Worm (Caenorhabditis elegans) whole organism, L4 larva: ENCODE results near the gene C18B12.4.

Source experiments
- F10B5.3 ChIP-seq: sonication (generic microtip); optimal IDR thresholded peaks from 2 replicates; lab custom pipeline; 2016; ENCODE audit warnings: mild to moderate bottlenecking, missing genetic modification characterization, missing compliant biosample characterization
- F44E2.7 ChIP-seq: fragments of 200-800 bp; sonication (Bioruptor generic); IDR thresholded peaks from 2 replicates; pipeline ENCODE4 v2.1.2; 2022; ENCODE audit warnings: missing genetic modification characterization, missing compliant biosample characterization
- T20F7.1 ChIP-seq: fragments of 200-800 bp; sonication (Bioruptor generic); optimal IDR thresholded peaks from 2 replicates; lab custom pipeline; 2018; ENCODE audit warnings: mild to moderate bottlenecking, missing genetic modification characterization, missing compliant biosample characterization
- T26A8.4 ChIP-seq: fragments of 200-800 bp; sonication (Bioruptor generic); IDR thresholded peaks from 2 replicates; pipeline ENCODE4 v1.3.6; 2022; ENCODE audit warnings: missing genetic modification characterization, missing compliant biosample characterization
- Y48G9A.11 ChIP-seq: fragments of 200-800 bp; sonication (Bioruptor generic); IDR thresholded peaks from 2 replicates; pipeline ENCODE4 v1.3.6; 2022; ENCODE audit warnings: missing genetic modification reagents, missing genetic modification characterization, missing compliant biosample characterization
- Y5F2A.4 ChIP-seq: fragments of 200-800 bp; sonication (Bioruptor generic); optimal IDR thresholded peaks from 2 replicates; lab custom pipeline; 2018; ENCODE audit warnings: mild to moderate bottlenecking, missing genetic modification characterization, missing compliant biosample characterization
- Y75B8A.6 ChIP-seq: fragments of 200-800 bp; sonication (Bioruptor generic); IDR thresholded peaks from 2 replicates; pipeline ENCODE4 v1.3.6; 2022; ENCODE audit warnings: missing genetic modification reagents, missing genetic modification characterization, missing compliant biosample characterization
- ZK337.2 ChIP-seq: fragments of 200-800 bp; sonication (Bioruptor generic); IDR thresholded peaks from 2 replicates; pipeline ENCODE4 v1.3.6; 2022; ENCODE audit warnings: missing genetic modification reagents, missing genetic modification characterization, missing compliant biosample characterization
- aha-1 ChIP-seq: fragments of 150-350 bp; peaks from one replicate; lab custom pipeline; 2014; ENCODE audit warnings: missing biosample characterization, missing genetic modification characterization
- ama-1 ChIP-seq: fragments of 150-350 bp; optimal IDR thresholded peaks from 2 replicates; lab custom pipeline; 2014; ENCODE audit warnings: inconsistent platforms, mixed read lengths
- attf-4 ChIP-seq: sonication (generic microtip); optimal IDR thresholded peaks from 3 replicates; lab custom pipeline; 2017; ENCODE audit warnings: missing biosample characterization, missing genetic modification characterization
- ceh-20 ChIP-seq: fragments of 200-800 bp; sonication (Bioruptor generic); IDR thresholded peaks from 2 replicates; pipeline ENCODE4 v1.3.6; 2022; ENCODE audit warnings: missing genetic modification reagents, missing genetic modification characterization, missing compliant biosample characterization
- ceh-28 ChIP-seq: fragments of 150-350 bp; optimal IDR thresholded peaks from 2 replicates; lab custom pipeline; 2014; ENCODE audit warnings: missing biosample characterization, missing genetic modification reagents, missing genetic modification characterization
- ceh-44 ChIP-seq: fragments of 200-800 bp; sonication (Bioruptor generic); IDR thresholded peaks from 2 replicates; pipeline ENCODE4 v1.3.6; 2022; ENCODE audit warnings: missing genetic modification reagents, missing genetic modification characterization, missing compliant biosample characterization
- ceh-82 ChIP-seq: sonication (generic microtip); optimal IDR thresholded peaks from 2 replicates; lab custom pipeline; 2017; ENCODE audit warnings: missing biosample characterization, missing genetic modification characterization
- cey-2 ChIP-seq: sonication (generic microtip); optimal IDR thresholded peaks from 3 replicates; lab custom pipeline; 2017; ENCODE audit warnings: missing genetic modification characterization, mild to moderate bottlenecking, missing compliant biosample characterization, antibody characterized with exemption, borderline replicate concordance; ENCODE audit not compliant: insufficient read depth
- daf-16 ChIP-seq, 3 experiments: sonication (generic microtip); optimal IDR thresholded peaks; 2 replicates each; lab custom pipeline; 2016 to 2017; ENCODE audit warnings: missing genetic modification characterization in 3 of 3, missing genetic modification reagents in 3 of 3, mild to moderate bottlenecking in 2 of 3, missing compliant biosample characterization in 2 of 3, missing biosample characterization in 1 of 3, moderate library complexity in 1 of 3
- dmd-6 ChIP-seq: fragments of 200-800 bp; sonication (Bioruptor generic); IDR thresholded peaks from 2 replicates; pipeline ENCODE4 v1.3.6; 2022; ENCODE audit warnings: missing genetic modification reagents, missing genetic modification characterization, missing compliant biosample characterization
- dmd-8 ChIP-seq: fragments of 200-800 bp; sonication (Bioruptor generic); IDR thresholded peaks from 2 replicates; pipeline ENCODE4 v1.3.6; 2022; ENCODE audit warnings: missing genetic modification characterization, missing compliant biosample characterization
- dve-1 ChIP-seq: sonication (generic microtip); optimal IDR thresholded peaks from 2 replicates; lab custom pipeline; 2017; ENCODE audit warnings: antibody characterized with exemption, mild to moderate bottlenecking, missing genetic modification characterization, missing compliant biosample characterization; ENCODE audit not compliant: insufficient read depth
- egl-27 ChIP-seq: sonication (generic microtip); optimal IDR thresholded peaks from 3 replicates; lab custom pipeline; 2017; ENCODE audit warnings: missing biosample characterization, missing genetic modification reagents, missing genetic modification characterization
- hif-1 ChIP-seq, 2 experiments: sonication (generic microtip); optimal IDR thresholded peaks; 2 replicates each; lab custom pipeline; 2016 to 2017; ENCODE audit warnings: missing compliant biosample characterization in 2 of 2, missing genetic modification characterization in 2 of 2, missing genetic modification reagents in 2 of 2, missing genotype in 2 of 2, mild to moderate bottlenecking in 1 of 2
- hlh-11 ChIP-seq: fragments of 200-800 bp; sonication (Bioruptor generic); optimal IDR thresholded peaks from 2 replicates; lab custom pipeline; 2018; ENCODE audit warnings: mild to moderate bottlenecking, missing genetic modification characterization, missing compliant biosample characterization
- hlh-30 ChIP-seq: sonication (generic microtip); optimal IDR thresholded peaks from 2 replicates; lab custom pipeline; 2017; ENCODE audit warnings: antibody characterized with exemption, mild to moderate bottlenecking, missing genetic modification characterization, missing compliant biosample characterization; ENCODE audit not compliant: insufficient read depth
- lim-7 ChIP-seq: fragments of 200-800 bp; sonication (Bioruptor generic); IDR thresholded peaks from 2 replicates; pipeline ENCODE4 v1.3.6; 2022; ENCODE audit warnings: missing genetic modification characterization, missing compliant biosample characterization
- lin-1 ChIP-seq: fragments of 200-800 bp; sonication (Bioruptor generic); IDR thresholded peaks from 2 replicates; pipeline ENCODE4 v1.3.6; 2022; ENCODE audit warnings: missing genetic modification reagents, missing genetic modification characterization, missing compliant biosample characterization
- lin-15B ChIP-seq: fragments of 150-350 bp; sonication (generic microtip); optimal IDR thresholded peaks from 3 replicates; lab custom pipeline; 2014; ENCODE audit warnings: missing biosample characterization, missing genetic modification characterization
- lin-38 ChIP-seq: fragments of 200-800 bp; sonication (Bioruptor generic); IDR thresholded peaks from 2 replicates; pipeline ENCODE4 v1.3.6; 2022; ENCODE audit warnings: missing genetic modification reagents, missing genetic modification characterization, missing compliant biosample characterization
- lsy-2 ChIP-seq, 2 experiments: fragments of 150-350 bp in 1 of 2; sonication (generic microtip) in 1 of 2; optimal IDR thresholded peaks; 2 replicates each; lab custom pipeline; 2014 to 2017; ENCODE audit warnings: missing biosample characterization in 2 of 2, missing genetic modification characterization in 2 of 2
- mep-1 ChIP-seq: fragments of 150-350 bp; sonication (generic microtip); optimal IDR thresholded peaks from 3 replicates; lab custom pipeline; 2014; ENCODE audit warnings: missing biosample characterization, missing genetic modification characterization
- mxl-2 ChIP-seq: fragments of 200-800 bp; sonication (Bioruptor generic); conservative IDR thresholded peaks from 2 replicates; pipeline ENCODE4 v1.3.6; 2022; ENCODE audit warnings: missing genetic modification reagents, missing genetic modification characterization, missing compliant biosample characterization
- mxl-3 ChIP-seq: fragments of 200-800 bp; sonication (Bioruptor generic); optimal IDR thresholded peaks from 2 replicates; lab custom pipeline; 2018; ENCODE audit warnings: mild to moderate bottlenecking, missing genetic modification characterization, missing compliant biosample characterization
- nhr-102 ChIP-seq: sonication (generic microtip); optimal IDR thresholded peaks from 2 replicates; lab custom pipeline; 2016; ENCODE audit warnings: mild to moderate bottlenecking, missing genetic modification characterization, moderate library complexity, missing compliant biosample characterization
- nhr-111 ChIP-seq: fragments of 200-800 bp; sonication (Bioruptor generic); optimal IDR thresholded peaks from 2 replicates; lab custom pipeline; 2018; ENCODE audit warnings: mild to moderate bottlenecking, missing genetic modification characterization, missing compliant biosample characterization
- nhr-25 ChIP-seq: sonication (generic microtip); optimal IDR thresholded peaks from 2 replicates; lab custom pipeline; 2017; ENCODE audit warnings: missing genetic modification characterization, mild to moderate bottlenecking, missing compliant biosample characterization, antibody characterized with exemption, moderate library complexity, borderline replicate concordance; ENCODE audit not compliant: insufficient read depth
- nhr-48 ChIP-seq: sonication (generic microtip); optimal IDR thresholded peaks from 2 replicates; lab custom pipeline; 2016; ENCODE audit warnings: mild to moderate bottlenecking, missing genetic modification characterization, missing compliant biosample characterization
- nhr-76 ChIP-seq: fragments of 150-350 bp; optimal IDR thresholded peaks from 2 replicates; lab custom pipeline; 2014; ENCODE audit warnings: missing biosample characterization, missing genetic modification characterization
- saeg-2 ChIP-seq: fragments of 200-800 bp; sonication (Bioruptor generic); IDR thresholded peaks from 2 replicates; pipeline ENCODE4 v1.3.6; 2022; ENCODE audit warnings: missing genetic modification reagents, missing genetic modification characterization, missing compliant biosample characterization
- set-16 ChIP-seq: fragments of 200-800 bp; sonication (Bioruptor generic); IDR thresholded peaks from 2 replicates; pipeline ENCODE4 v1.3.6; 2022; ENCODE audit warnings: missing genetic modification reagents, missing genetic modification characterization, missing compliant biosample characterization
- snpc-1.2 ChIP-seq: fragments of 200-800 bp; sonication (Bioruptor generic); IDR thresholded peaks from 2 replicates; pipeline ENCODE4 v1.3.6; 2022; ENCODE audit warnings: missing genetic modification reagents, missing genetic modification characterization, missing compliant biosample characterization
- spr-1 ChIP-seq: sonication (generic microtip); optimal IDR thresholded peaks from 2 replicates; lab custom pipeline; 2016; ENCODE audit warnings: mild to moderate bottlenecking, missing genetic modification characterization, missing compliant biosample characterization
- unc-130 ChIP-seq: sonication (generic microtip); optimal IDR thresholded peaks from 2 replicates; lab custom pipeline; 2016; ENCODE audit warnings: missing genetic modification reagents, missing genetic modification characterization, missing compliant biosample characterization
- vab-7 ChIP-seq: fragments of 200-800 bp; sonication (Bioruptor generic); IDR thresholded peaks from 2 replicates; pipeline ENCODE4 v1.3.6; 2022; ENCODE audit warnings: missing genetic modification reagents, missing genetic modification characterization, missing compliant biosample characterization
- zip-11 ChIP-seq: fragments of 200-800 bp; sonication (Bioruptor generic); IDR thresholded peaks from 2 replicates; pipeline ENCODE4 v1.3.6; 2022; ENCODE audit warnings: missing genetic modification characterization, missing compliant biosample characterization
- zip-2 ChIP-seq: fragments of 150-350 bp; optimal IDR thresholded peaks from 2 replicates; lab custom pipeline; 2014; ENCODE audit warnings: missing biosample characterization, missing genetic modification characterization

C18B12.4 gene

DNA sequence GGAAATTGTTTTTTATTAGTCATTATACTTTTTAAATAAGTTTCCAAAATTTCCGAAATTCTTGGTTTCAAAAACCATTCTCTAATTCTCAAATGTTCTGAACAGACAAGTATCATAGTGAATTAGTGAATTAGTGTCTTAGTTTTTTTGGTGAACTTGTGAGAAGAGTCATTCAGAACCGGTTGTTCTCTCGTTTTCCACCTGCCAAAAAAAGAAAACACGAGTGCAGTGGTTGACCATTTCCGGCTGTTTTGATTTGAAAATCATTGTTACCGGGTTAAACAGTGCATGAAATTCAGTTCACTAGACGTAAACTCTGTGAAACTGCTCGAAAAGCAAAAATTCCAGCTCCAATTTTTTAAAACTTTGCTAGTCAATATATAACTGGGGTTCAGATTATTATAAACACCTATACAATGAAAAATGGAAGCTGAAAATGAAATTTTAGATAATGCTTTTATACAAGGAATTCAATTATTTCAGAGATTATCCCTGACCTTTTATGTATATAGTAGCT lies 648 bp downstream of the C18B12.4 start:
- TF ChIP-seq aha-1 (tag; lab: Kevin White, UChicago) (peak; percentile 91), saeg-2 (GFP tag; lab: Robert Waterston, UW) (no peak)

DNA sequence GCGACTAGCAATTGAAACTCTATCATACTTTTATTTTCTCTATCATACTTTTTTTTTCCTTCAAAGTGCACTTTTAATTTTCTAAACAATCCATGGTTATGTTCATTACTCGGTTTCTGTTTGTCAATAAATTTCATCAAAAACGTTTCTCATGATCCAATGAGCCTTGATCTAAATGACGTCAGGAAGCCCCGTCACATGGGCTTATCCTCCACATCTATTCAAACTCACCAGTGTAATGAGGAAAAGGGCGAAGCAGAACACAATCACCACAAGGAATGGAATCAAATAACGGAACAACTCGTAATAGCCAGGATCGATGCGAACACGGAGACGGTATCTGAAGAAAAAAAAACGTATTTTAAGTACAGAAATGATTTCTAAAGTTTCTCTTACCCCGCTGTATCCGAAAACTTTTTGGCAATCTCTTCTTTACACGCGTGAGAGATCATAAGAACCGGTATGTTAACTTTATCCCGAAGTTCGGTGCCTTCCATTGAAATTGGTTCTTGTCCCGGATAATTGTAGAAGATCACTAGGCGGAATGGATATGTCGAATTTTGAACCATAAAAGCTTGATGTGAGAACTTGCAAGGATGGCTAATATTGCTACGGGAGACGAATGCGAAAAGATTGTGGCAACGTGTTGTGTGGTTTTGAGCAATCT lies 1.2 kb downstream of the C18B12.4 start:
- TF ChIP-seq lin-38 (GFP tag; lab: Robert Waterston, UW) (no peak), ZK337.2 (GFP tag; lab: Robert Waterston, UW) (no peak), snpc-1.2 (GFP tag; lab: Robert Waterston, UW) (no peak), ceh-28 (tag; lab: Kevin White, UChicago) (no peak), F44E2.7 (no peak), daf-16 (GFP tag; optimal IDR thresholded peaks at IDR 0.05; lab: Kevin White, UChicago) (peak in 1 of 2 experiments; percentile 72), daf-16 (tag; optimal IDR thresholded peaks at IDR 0.05; lab: Kevin White, UChicago) (no peak), mep-1 (no peak), egl-27 (tag; lab: Kevin White, UChicago) (no peak), zip-2 (tag; lab: Kevin White, UChicago) (no peak), nhr-111 (GFP tag; lab: Kevin White, UChicago) (no peak), set-16 (no peak), nhr-25 (tag; lab: Kevin White, UChicago) (no peak), mxl-2 (no peak), attf-4 (no peak), spr-1 (tag; lab: Kevin White, UChicago) (no peak), unc-130 (GFP tag; lab: Kevin White, UChicago) (no peak), dve-1 (tag; lab: Kevin White, UChicago) (no peak), ama-1 (lab: Kevin White, UChicago) (no peak), hlh-30 (tag; lab: Kevin White, UChicago) (peak; percentile 21), ceh-20 (GFP tag; lab: Robert Waterston, UW) (no peak), T20F7.1 (GFP tag; lab: Kevin White, UChicago) (no peak), lin-1 (GFP tag; lab: Robert Waterston, UW) (no peak), nhr-102 (no peak), mxl-3 (GFP tag; lab: Kevin White, UChicago) (no peak), zip-11 (no peak), lim-7 (GFP tag; lab: Robert Waterston, UW) (no peak), cey-2 (no peak), F10B5.3 (tag; lab: Kevin White, UChicago) (no peak), hlh-11 (peak; percentile 15), ceh-44 (GFP tag; lab: Robert Waterston, UW) (no peak), ceh-82 (tag; lab: Kevin White, UChicago) (no peak), T26A8.4 (GFP tag; lab: Robert Waterston, UW) (0 out of 2 replicates have a peak, but pooled peaks have one; percentile 29)

DNA sequence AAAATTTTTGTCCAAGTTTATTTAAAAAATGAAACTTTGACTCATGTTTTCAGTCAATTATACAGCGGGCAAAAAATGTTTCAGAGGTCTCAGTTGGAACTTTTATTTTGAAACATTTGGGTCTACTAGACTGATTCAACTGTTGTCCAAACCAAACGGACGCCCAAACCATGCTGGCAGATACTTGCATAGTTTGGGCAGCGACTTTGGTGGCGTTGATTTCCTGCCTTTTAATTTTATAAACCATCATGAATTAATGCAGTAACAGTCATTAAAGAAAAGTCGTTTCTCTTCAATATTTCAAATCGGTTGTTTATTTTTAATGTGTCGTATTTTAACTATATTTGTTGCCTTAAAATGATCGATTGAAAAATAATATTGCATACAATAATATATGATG lies 4.1 kb downstream of the C18B12.4 start:
- TF ChIP-seq Y5F2A.4 (GFP tag; lab: Kevin White, UChicago) (no peak), daf-16 (GFP tag; optimal IDR thresholded peaks at IDR 0.05; lab: Kevin White, UChicago) (peak in 1 of 2 experiments; percentile 25), daf-16 (tag; optimal IDR thresholded peaks at IDR 0.05; lab: Kevin White, UChicago) (no peak), ceh-44 (GFP tag; lab: Robert Waterston, UW) (no peak), nhr-76 (tag; lab: Kevin White, UChicago) (no peak), lsy-2 (tag; optimal IDR thresholded peaks at IDR 0.05; lab: Kevin White, UChicago) (peak in 1 of 2 experiments; percentile 18), dmd-6 (no peak), F10B5.3 (tag; lab: Kevin White, UChicago) (no peak), Y48G9A.11 (no peak), lin-1 (GFP tag; lab: Robert Waterston, UW) (no peak), vab-7 (GFP tag; lab: Robert Waterston, UW) (no peak), mep-1 (peak; percentile 47), dmd-8 (GFP tag; lab: Robert Waterston, UW) (no peak), hif-1 (tag; optimal IDR thresholded peaks at IDR 0.05; lab: Kevin White, UChicago) (no peak), Y75B8A.6 (GFP tag; lab: Robert Waterston, UW) (no peak), nhr-102 (peak; percentile 3), zip-2 (tag; lab: Kevin White, UChicago) (peak; percentile 30), lin-15B (no peak), nhr-48 (tag; lab: Kevin White, UChicago) (peak; percentile 6), F44E2.7 (no peak)
